Worm (Caenorhabditis elegans) whole organism, L4 larva: ENCODE measurements around the gene ints-7.

Experiments
- F10B5.3 ChIP-seq: sonication (generic microtip); optimal IDR thresholded peaks from 2 replicates; lab custom pipeline; 2016; ENCODE audit warnings: mild to moderate bottlenecking, missing genetic modification characterization, missing compliant biosample characterization
- F26F4.8 ChIP-seq: fragments of 200-800 bp; sonication (Bioruptor generic); conservative IDR thresholded peaks from 2 replicates; pipeline ENCODE4 v1.3.6; 2022; ENCODE audit warnings: missing genetic modification characterization, missing compliant biosample characterization
- F37D6.2 ChIP-seq: sonication (generic microtip); optimal IDR thresholded peaks from 2 replicates; lab custom pipeline; 2016; ENCODE audit warnings: mild to moderate bottlenecking, missing genetic modification characterization, missing compliant biosample characterization
- F44E2.7 ChIP-seq: fragments of 200-800 bp; sonication (Bioruptor generic); IDR thresholded peaks from 2 replicates; pipeline ENCODE4 v2.1.2; 2022; ENCODE audit warnings: missing genetic modification characterization, missing compliant biosample characterization
- F49E8.2 ChIP-seq: sonication (generic microtip); optimal IDR thresholded peaks from 2 replicates; lab custom pipeline; 2016; ENCODE audit warnings: missing compliant biosample characterization, mild to moderate bottlenecking, missing genetic modification characterization, borderline replicate concordance
- T20F7.1 ChIP-seq: fragments of 200-800 bp; sonication (Bioruptor generic); optimal IDR thresholded peaks from 2 replicates; lab custom pipeline; 2018; ENCODE audit warnings: mild to moderate bottlenecking, missing genetic modification characterization, missing compliant biosample characterization
- Y105C5A.15 ChIP-seq: fragments of 200-800 bp; sonication (Bioruptor generic); IDR thresholded peaks from 2 replicates; pipeline ENCODE4 v1.3.6; 2022; ENCODE audit warnings: missing genetic modification characterization, missing compliant biosample characterization
- Y5F2A.4 ChIP-seq: fragments of 200-800 bp; sonication (Bioruptor generic); optimal IDR thresholded peaks from 2 replicates; lab custom pipeline; 2018; ENCODE audit warnings: mild to moderate bottlenecking, missing genetic modification characterization, missing compliant biosample characterization
- ZK337.2 ChIP-seq: fragments of 200-800 bp; sonication (Bioruptor generic); IDR thresholded peaks from 2 replicates; pipeline ENCODE4 v1.3.6; 2022; ENCODE audit warnings: missing genetic modification reagents, missing genetic modification characterization, missing compliant biosample characterization
- aly-2 ChIP-seq: sonication (generic microtip); optimal IDR thresholded peaks from 2 replicates; lab custom pipeline; 2018; ENCODE audit warnings: missing biosample characterization, missing genetic modification characterization
- ceh-82 ChIP-seq: sonication (generic microtip); optimal IDR thresholded peaks from 2 replicates; lab custom pipeline; 2017; ENCODE audit warnings: missing biosample characterization, missing genetic modification characterization
- ctbp-1 ChIP-seq: fragments of 200-800 bp; sonication (Bioruptor generic); IDR thresholded peaks from 2 replicates; pipeline ENCODE4 v1.3.6; 2022; ENCODE audit warnings: missing genetic modification reagents, missing genetic modification characterization, missing compliant biosample characterization
- dmd-9 ChIP-seq: fragments of 200-800 bp; sonication (Bioruptor generic); IDR thresholded peaks from 2 replicates; pipeline ENCODE4 v1.3.6; 2022; ENCODE audit warnings: missing genetic modification reagents, missing genetic modification characterization, missing compliant biosample characterization
- duxl-1 ChIP-seq: sonication (generic microtip); optimal IDR thresholded peaks from 2 replicates; lab custom pipeline; 2016; ENCODE audit warnings: mild to moderate bottlenecking, missing genetic modification characterization, moderate library complexity, missing compliant biosample characterization; ENCODE audit not compliant: poor library complexity
- dve-1 ChIP-seq: sonication (generic microtip); optimal IDR thresholded peaks from 2 replicates; lab custom pipeline; 2017; ENCODE audit warnings: antibody characterized with exemption, mild to moderate bottlenecking, missing genetic modification characterization, missing compliant biosample characterization; ENCODE audit not compliant: insufficient read depth
- egl-27 ChIP-seq: sonication (generic microtip); optimal IDR thresholded peaks from 3 replicates; lab custom pipeline; 2017; ENCODE audit warnings: missing biosample characterization, missing genetic modification reagents, missing genetic modification characterization
- fkh-10 ChIP-seq: fragments of 150-350 bp; optimal IDR thresholded peaks from 2 replicates; lab custom pipeline; 2014; ENCODE audit warnings: missing biosample characterization, missing genetic modification reagents, missing genetic modification characterization
- fos-1 ChIP-seq: fragments of 150-350 bp; optimal IDR thresholded peaks from 2 replicates; lab custom pipeline; 2014; ENCODE audit warnings: missing biosample characterization, missing genetic modification characterization
- hif-1 ChIP-seq, 2 experiments: sonication (generic microtip); optimal IDR thresholded peaks; 2 replicates each; lab custom pipeline; 2016 to 2017; ENCODE audit warnings: missing compliant biosample characterization in 2 of 2, missing genetic modification characterization in 2 of 2, missing genetic modification reagents in 2 of 2, missing genotype in 2 of 2, mild to moderate bottlenecking in 1 of 2
- hlh-30 ChIP-seq: sonication (generic microtip); optimal IDR thresholded peaks from 2 replicates; lab custom pipeline; 2017; ENCODE audit warnings: antibody characterized with exemption, mild to moderate bottlenecking, missing genetic modification characterization, missing compliant biosample characterization; ENCODE audit not compliant: insufficient read depth
- hmg-1.1 ChIP-seq: fragments of 200-800 bp; sonication (Bioruptor generic); IDR thresholded peaks from 2 replicates; pipeline ENCODE4 v1.3.6; 2022; ENCODE audit warnings: missing genetic modification reagents, missing genetic modification characterization, missing compliant biosample characterization
- jun-1 ChIP-seq: fragments of 150-350 bp; optimal IDR thresholded peaks from 2 replicates; lab custom pipeline; 2014; ENCODE audit warnings: missing biosample characterization, missing genetic modification reagents, missing genetic modification characterization
- lim-7 ChIP-seq: fragments of 200-800 bp; sonication (Bioruptor generic); IDR thresholded peaks from 2 replicates; pipeline ENCODE4 v1.3.6; 2022; ENCODE audit warnings: missing genetic modification characterization, missing compliant biosample characterization
- lin-38 ChIP-seq: fragments of 200-800 bp; sonication (Bioruptor generic); IDR thresholded peaks from 2 replicates; pipeline ENCODE4 v1.3.6; 2022; ENCODE audit warnings: missing genetic modification reagents, missing genetic modification characterization, missing compliant biosample characterization
- lin-39 ChIP-seq: fragments of 150-350 bp; optimal IDR thresholded peaks from 2 replicates; lab custom pipeline; 2014; ENCODE audit warnings: missing biosample characterization, missing genetic modification reagents, missing genetic modification characterization
- lir-3 ChIP-seq: sonication (generic microtip); optimal IDR thresholded peaks from 2 replicates; lab custom pipeline; 2016; ENCODE audit warnings: mild to moderate bottlenecking, missing genetic modification characterization, missing compliant biosample characterization
- madf-9 ChIP-seq: fragments of 200-800 bp; sonication (Bioruptor generic); conservative IDR thresholded peaks from 2 replicates; pipeline ENCODE4 v1.3.6; 2022; ENCODE audit warnings: missing genetic modification reagents, missing genetic modification characterization, missing compliant biosample characterization
- mdl-1 ChIP-seq, 2 experiments: fragments of 150-350 bp in 1 of 2; sonication (generic microtip) in 1 of 2; optimal IDR thresholded peaks; 2 replicates each; lab custom pipeline; 2014 to 2017; ENCODE audit warnings: missing biosample characterization in 2 of 2, missing genetic modification characterization in 2 of 2
- mdt-29 ChIP-seq: fragments of 200-800 bp; sonication (Bioruptor generic); IDR thresholded peaks from 2 replicates; pipeline ENCODE4 v1.3.6; 2022; ENCODE audit warnings: missing genetic modification reagents, missing genetic modification characterization, missing compliant biosample characterization
- mep-1 ChIP-seq: fragments of 150-350 bp; sonication (generic microtip); optimal IDR thresholded peaks from 3 replicates; lab custom pipeline; 2014; ENCODE audit warnings: missing biosample characterization, missing genetic modification characterization
- mxl-2 ChIP-seq: fragments of 200-800 bp; sonication (Bioruptor generic); conservative IDR thresholded peaks from 2 replicates; pipeline ENCODE4 v1.3.6; 2022; ENCODE audit warnings: missing genetic modification reagents, missing genetic modification characterization, missing compliant biosample characterization
- mxl-3 ChIP-seq: fragments of 200-800 bp; sonication (Bioruptor generic); optimal IDR thresholded peaks from 2 replicates; lab custom pipeline; 2018; ENCODE audit warnings: mild to moderate bottlenecking, missing genetic modification characterization, missing compliant biosample characterization
- nhr-102 ChIP-seq: sonication (generic microtip); optimal IDR thresholded peaks from 2 replicates; lab custom pipeline; 2016; ENCODE audit warnings: mild to moderate bottlenecking, missing genetic modification characterization, moderate library complexity, missing compliant biosample characterization
- nhr-111 ChIP-seq: fragments of 200-800 bp; sonication (Bioruptor generic); optimal IDR thresholded peaks from 2 replicates; lab custom pipeline; 2018; ENCODE audit warnings: mild to moderate bottlenecking, missing genetic modification characterization, missing compliant biosample characterization
- nhr-25 ChIP-seq: sonication (generic microtip); optimal IDR thresholded peaks from 2 replicates; lab custom pipeline; 2017; ENCODE audit warnings: missing genetic modification characterization, mild to moderate bottlenecking, missing compliant biosample characterization, antibody characterized with exemption, moderate library complexity, borderline replicate concordance; ENCODE audit not compliant: insufficient read depth
- nhr-28 ChIP-seq: fragments of 150-350 bp; optimal IDR thresholded peaks from 2 replicates; lab custom pipeline; 2014; ENCODE audit warnings: missing biosample characterization, missing genetic modification characterization
- nhr-41 ChIP-seq: fragments of 200-800 bp; sonication (Bioruptor generic); IDR thresholded peaks from 2 replicates; pipeline ENCODE4 v1.3.6; 2022; ENCODE audit warnings: missing genetic modification reagents, missing genetic modification characterization, missing compliant biosample characterization
- nhr-42 ChIP-seq: fragments of 200-800 bp; sonication (Bioruptor generic); IDR thresholded peaks from 2 replicates; pipeline ENCODE4 v1.3.6; 2022; ENCODE audit warnings: missing genetic modification characterization, missing compliant biosample characterization
- nhr-48 ChIP-seq: sonication (generic microtip); optimal IDR thresholded peaks from 2 replicates; lab custom pipeline; 2016; ENCODE audit warnings: mild to moderate bottlenecking, missing genetic modification characterization, missing compliant biosample characterization
- nhr-6 ChIP-seq: fragments of 150-350 bp; optimal IDR thresholded peaks from 2 replicates; lab custom pipeline; 2014; ENCODE audit warnings: missing biosample characterization, missing genetic modification characterization
- nhr-76 ChIP-seq: fragments of 150-350 bp; optimal IDR thresholded peaks from 2 replicates; lab custom pipeline; 2014; ENCODE audit warnings: missing biosample characterization, missing genetic modification characterization
- nhr-77 ChIP-seq: fragments of 150-350 bp; optimal IDR thresholded peaks from 2 replicates; lab custom pipeline; 2014; ENCODE audit warnings: missing biosample characterization, missing genetic modification characterization
- pha-4 ChIP-seq, 2 experiments: fragments of 150-350 bp in 1 of 2; fragments of 200-800 bp in 1 of 2; sonication (Bioruptor generic) in 1 of 2; IDR thresholded peaks in 1 of 2; optimal IDR thresholded peaks in 1 of 2; 2 replicates each; pipeline versions ENCODE4 v1.3.6 to Lab custom; 2014 to 2022; ENCODE audit warnings: missing genetic modification characterization in 2 of 2, missing genetic modification reagents in 2 of 2, missing biosample characterization in 1 of 2, missing compliant biosample characterization in 1 of 2
- rbr-2 ChIP-seq: sonication (generic microtip); optimal IDR thresholded peaks from 2 replicates; lab custom pipeline; 2016; ENCODE audit warnings: missing genotype, missing genetic modification characterization, missing compliant biosample characterization
- skn-1 ChIP-seq: fragments of 150-350 bp; optimal IDR thresholded peaks from 2 replicates; lab custom pipeline; 2014; ENCODE audit warnings: missing biosample characterization, missing genetic modification characterization
- unc-130 ChIP-seq: sonication (generic microtip); optimal IDR thresholded peaks from 2 replicates; lab custom pipeline; 2016; ENCODE audit warnings: missing genetic modification reagents, missing genetic modification characterization, missing compliant biosample characterization
- zfp-3 ChIP-seq: fragments of 200-800 bp; sonication (Bioruptor generic); conservative IDR thresholded peaks from 2 replicates; pipeline ENCODE4 v1.3.6; 2022; ENCODE audit warnings: missing genetic modification reagents, missing genetic modification characterization, missing compliant biosample characterization
- zip-11 ChIP-seq: fragments of 200-800 bp; sonication (Bioruptor generic); IDR thresholded peaks from 2 replicates; pipeline ENCODE4 v1.3.6; 2022; ENCODE audit warnings: missing genetic modification characterization, missing compliant biosample characterization
- zip-2 ChIP-seq: fragments of 150-350 bp; optimal IDR thresholded peaks from 2 replicates; lab custom pipeline; 2014; ENCODE audit warnings: missing biosample characterization, missing genetic modification characterization
- ztf-11 ChIP-seq: fragments of 150-350 bp; optimal IDR thresholded peaks from 2 replicates; lab custom pipeline; 2014; ENCODE audit warnings: missing biosample characterization, missing genetic modification characterization

ints-7 gene

ce11 chrII:11635745-11636161, 53.1 kb downstream of the ints-7 start (continued):
- peak; percentile 60; the same call in 1 of the 2 replicates for TF ChIP-seq dmd-9
- no peak for TF ChIP-seq skn-1 (tag; lab: Kevin White, UChicago)
- peak; percentile 76 for TF ChIP-seq hlh-30
- TF ChIP-seq ZK337.2 (GFP tag; lab: Robert Waterston, UW) = no peak
- TF ChIP-seq aly-2 (tag; lab: Kevin White, UChicago) = no peak
- TF ChIP-seq pha-4 (GFP tag; IDR thresholded peaks at IDR 0.05; lab: Robert Waterston, UW) = peak; percentile 74; the same call in 1 of the 2 replicates
- TF ChIP-seq pha-4 (tag; optimal IDR thresholded peaks at IDR 0.05; lab: Kevin White, UChicago) = peak; percentile 97
- TF ChIP-seq lin-39 (tag; lab: Kevin White, UChicago) = no peak
- no peak for TF ChIP-seq Y5F2A.4 (GFP tag; lab: Kevin White, UChicago)
- TF ChIP-seq nhr-48 = peak; percentile 92
- no peak for TF ChIP-seq F26F4.8
- TF ChIP-seq mdl-1 (tag; optimal IDR thresholded peaks at IDR 0.05; lab: Kevin White, UChicago) = peak; percentile 16 to 92
- peak; percentile 72 for TF ChIP-seq hmg-1.1
- TF ChIP-seq hif-1 (tag; optimal IDR thresholded peaks at IDR 0.05; lab: Kevin White, UChicago) = peak in 1 of 2 experiments; percentile 36
- TF ChIP-seq egl-27 = no peak
- 0 out of 2 replicates have a peak, but pooled peaks have one; percentile 57 for TF ChIP-seq mxl-2 (GFP tag; lab: Robert Waterston, UW)
- TF ChIP-seq nhr-28 (tag; lab: Kevin White, UChicago) = peak; percentile 83
- no peak for TF ChIP-seq nhr-111 (GFP tag; lab: Kevin White, UChicago)
- TF ChIP-seq fos-1 = peak; percentile 64
- peak; percentile 51 for TF ChIP-seq nhr-102 (tag; lab: Kevin White, UChicago)
- no peak for TF ChIP-seq zip-11 (GFP tag; lab: Robert Waterston, UW)
- 0 out of 2 replicates have a peak, but pooled peaks have one; percentile 4 for TF ChIP-seq lim-7 (GFP tag; lab: Robert Waterston, UW)
- peak; percentile 37 for TF ChIP-seq fkh-10 (GFP tag; lab: Kevin White, UChicago)
- TF ChIP-seq unc-130 (GFP tag; lab: Kevin White, UChicago) = no peak
- peak; percentile 45; the same call in 1 of the 2 replicates for TF ChIP-seq lin-38 (GFP tag; lab: Robert Waterston, UW)
- TF ChIP-seq nhr-42 (GFP tag; lab: Robert Waterston, UW) = no peak
- TF ChIP-seq rbr-2 = peak; percentile 80
- TF ChIP-seq duxl-1 (tag; lab: Kevin White, UChicago) = peak; percentile 56
- TF ChIP-seq F49E8.2 (tag; lab: Kevin White, UChicago) = no peak
- TF ChIP-seq ztf-11 (tag; lab: Kevin White, UChicago) = no peak
- no peak for TF ChIP-seq F10B5.3 (tag; lab: Kevin White, UChicago)
- TF ChIP-seq Y105C5A.15 = no peak
- no peak for TF ChIP-seq F37D6.2 (tag; lab: Kevin White, UChicago)
- peak; percentile 89 for TF ChIP-seq dve-1
- TF ChIP-seq T20F7.1 (GFP tag; lab: Kevin White, UChicago) = no peak
- no peak; the same call in 1 of the 2 replicates for TF ChIP-seq madf-9 (GFP tag; lab: Robert Waterston, UW)
- TF ChIP-seq lir-3 (tag; lab: Kevin White, UChicago) = no peak
- 0 out of 2 replicates have a peak, but pooled peaks have one; percentile 30 for TF ChIP-seq ctbp-1
- TF ChIP-seq jun-1 (tag; lab: Kevin White, UChicago) = peak; percentile 81
- TF ChIP-seq ceh-82 (tag; lab: Kevin White, UChicago) = no peak
- 0 out of 2 replicates have a peak, but pooled peaks have one; percentile 21 for TF ChIP-seq F44E2.7 (GFP tag; lab: Robert Waterston, UW)
- TF ChIP-seq mxl-3 (GFP tag; lab: Kevin White, UChicago) = peak; percentile 78
- peak; percentile 96 for TF ChIP-seq nhr-6 (tag; lab: Kevin White, UChicago)
- TF ChIP-seq nhr-25 (tag; lab: Kevin White, UChicago) = peak; percentile 94
- TF ChIP-seq zfp-3 = no peak
- no peak for TF ChIP-seq mdt-29 (GFP tag; lab: Robert Waterston, UW)
- TF ChIP-seq zip-2 (tag; lab: Kevin White, UChicago) = no peak
- peak; percentile 87 for TF ChIP-seq mep-1 (tag; lab: Kevin White, UChicago)
- TF ChIP-seq nhr-76 = no peak
- TF ChIP-seq nhr-41 (GFP tag; lab: Robert Waterston, UW) = no peak
- peak; percentile 90 for TF ChIP-seq nhr-77 (tag; lab: Kevin White, UChicago)
